Worm (Caenorhabditis elegans) whole organism, L1 larva: ENCODE data around the gene sms-1.

Experiments used
- aly-2 ChIP-seq: fragments of 150-350 bp; optimal IDR thresholded peaks from 2 replicates; lab custom pipeline; 2014; ENCODE audit warnings: missing biosample characterization, missing genetic modification characterization
- fkh-4 ChIP-seq: sonication (generic microtip); optimal IDR thresholded peaks from 2 replicates; lab custom pipeline; 2016; ENCODE audit warnings: missing compliant biosample characterization, missing genetic modification characterization, borderline replicate concordance
- nhr-77 ChIP-seq: fragments of 150-350 bp; optimal IDR thresholded peaks from 2 replicates; lab custom pipeline; 2014; ENCODE audit warnings: missing biosample characterization, missing genetic modification characterization
- zag-1 ChIP-seq: fragments of 150-350 bp; optimal IDR thresholded peaks from 2 replicates; lab custom pipeline; 2014; ENCODE audit warnings: missing biosample characterization, missing genetic modification characterization

ce11 chrIV:11493899-11494298, 4.1 kb downstream of the sms-1 start:
- no peak for TF ChIP-seq nhr-77 (tag; lab: Kevin White, UChicago)
- no peak for TF ChIP-seq zag-1 (tag; lab: Kevin White, UChicago)
- TF ChIP-seq fkh-4 (tag; lab: Kevin White, UChicago): no peak
- TF ChIP-seq aly-2 (tag; lab: Kevin White, UChicago): no peak
